Fruit fly (Drosophila melanogaster): Measurements from ENCODE around the gene Phae1.

- no peak for TF ChIP-seq dac (GFP tag; optimal IDR thresholded peaks at IDR 0.05)
- TF ChIP-seq CG10631 (GFP tag; optimal IDR thresholded peaks at IDR 0.05) = no peak
- no peak for TF ChIP-seq eg (GFP tag; IDR thresholded peaks at IDR 0.05)
- TF ChIP-seq Blimp-1 (GFP tag; optimal IDR thresholded peaks at IDR 0.05) = no peak
- no peak for TF ChIP-seq OdsH (GFP tag; optimal IDR thresholded peaks at IDR 0.05)
- TF ChIP-seq Eip78C (GFP tag) = peak; percentile 55
- TF ChIP-seq CG8319 (GFP tag; optimal IDR thresholded peaks at IDR 0.05) = no peak
- TF ChIP-seq Gug (GFP tag; IDR thresholded peaks at IDR 0.05) = no peak
- no peak for TF ChIP-seq CG11902 (GFP tag; optimal IDR thresholded peaks at IDR 0.05)
- TF ChIP-seq salr (GFP tag; optimal IDR thresholded peaks at IDR 0.05) = peak in 1 of 2 experiments; percentile 47
These were observed 3.8 kb downstream of the Phae1 start for dm6 chr2L:12112943-12113557.
